Worm (Caenorhabditis elegans) whole organism, L4 larva: ENCODE results near the gene tsg-101.

Experiments
- D1046.2 ChIP-seq: fragments of 200-800 bp; sonication (Bioruptor generic); IDR thresholded peaks from 2 replicates; pipeline ENCODE4 v1.3.6; 2022; ENCODE audit warnings: missing genetic modification characterization, missing compliant biosample characterization
- F10B5.3 ChIP-seq: sonication (generic microtip); optimal IDR thresholded peaks from 2 replicates; lab custom pipeline; 2016; ENCODE audit warnings: mild to moderate bottlenecking, missing genetic modification characterization, missing compliant biosample characterization
- F44E2.7 ChIP-seq: fragments of 200-800 bp; sonication (Bioruptor generic); IDR thresholded peaks from 2 replicates; pipeline ENCODE4 v2.1.2; 2022; ENCODE audit warnings: missing genetic modification characterization, missing compliant biosample characterization
- F49E8.2 ChIP-seq: sonication (generic microtip); optimal IDR thresholded peaks from 2 replicates; lab custom pipeline; 2016; ENCODE audit warnings: missing compliant biosample characterization, mild to moderate bottlenecking, missing genetic modification characterization, borderline replicate concordance
- T20F7.1 ChIP-seq: fragments of 200-800 bp; sonication (Bioruptor generic); optimal IDR thresholded peaks from 2 replicates; lab custom pipeline; 2018; ENCODE audit warnings: mild to moderate bottlenecking, missing genetic modification characterization, missing compliant biosample characterization
- Y105C5A.15 ChIP-seq: fragments of 200-800 bp; sonication (Bioruptor generic); IDR thresholded peaks from 2 replicates; pipeline ENCODE4 v1.3.6; 2022; ENCODE audit warnings: missing genetic modification characterization, missing compliant biosample characterization
- Y48G9A.11 ChIP-seq: fragments of 200-800 bp; sonication (Bioruptor generic); IDR thresholded peaks from 2 replicates; pipeline ENCODE4 v1.3.6; 2022; ENCODE audit warnings: missing genetic modification reagents, missing genetic modification characterization, missing compliant biosample characterization
- Y5F2A.4 ChIP-seq: fragments of 200-800 bp; sonication (Bioruptor generic); optimal IDR thresholded peaks from 2 replicates; lab custom pipeline; 2018; ENCODE audit warnings: mild to moderate bottlenecking, missing genetic modification characterization, missing compliant biosample characterization
- Y75B8A.6 ChIP-seq: fragments of 200-800 bp; sonication (Bioruptor generic); IDR thresholded peaks from 2 replicates; pipeline ENCODE4 v1.3.6; 2022; ENCODE audit warnings: missing genetic modification reagents, missing genetic modification characterization, missing compliant biosample characterization
- ZK337.2 ChIP-seq: fragments of 200-800 bp; sonication (Bioruptor generic); IDR thresholded peaks from 2 replicates; pipeline ENCODE4 v1.3.6; 2022; ENCODE audit warnings: missing genetic modification reagents, missing genetic modification characterization, missing compliant biosample characterization
- ZK546.5 ChIP-seq, 2 experiments: sonication (generic microtip); optimal IDR thresholded peaks; 2 replicates each; lab custom pipeline; 2017; ENCODE audit warnings: missing biosample characterization in 2 of 2, missing genetic modification characterization in 2 of 2
- aly-2 ChIP-seq: sonication (generic microtip); optimal IDR thresholded peaks from 2 replicates; lab custom pipeline; 2018; ENCODE audit warnings: missing biosample characterization, missing genetic modification characterization
- attf-4 ChIP-seq: sonication (generic microtip); optimal IDR thresholded peaks from 3 replicates; lab custom pipeline; 2017; ENCODE audit warnings: missing biosample characterization, missing genetic modification characterization
- ceh-62 ChIP-seq: sonication (generic microtip); optimal IDR thresholded peaks from 2 replicates; lab custom pipeline; 2017; ENCODE audit warnings: missing biosample characterization, missing genetic modification characterization
- ces-1 ChIP-seq: fragments of 150-350 bp; sonication (generic microtip); optimal IDR thresholded peaks from 4 replicates; lab custom pipeline; 2014; ENCODE audit warnings: missing biosample characterization, missing genetic modification reagents, missing genetic modification characterization
- cey-2 ChIP-seq: sonication (generic microtip); optimal IDR thresholded peaks from 3 replicates; lab custom pipeline; 2017; ENCODE audit warnings: missing genetic modification characterization, mild to moderate bottlenecking, missing compliant biosample characterization, antibody characterized with exemption, borderline replicate concordance; ENCODE audit not compliant: insufficient read depth
- daf-12 ChIP-seq: fragments of 150-350 bp; optimal IDR thresholded peaks from 2 replicates; lab custom pipeline; 2014; ENCODE audit warnings: missing biosample characterization, missing genetic modification reagents, missing genetic modification characterization
- daf-8 ChIP-seq: fragments of 200-800 bp; sonication (Bioruptor generic); IDR thresholded peaks from 2 replicates; pipeline ENCODE4 v1.3.6; 2022; ENCODE audit warnings: missing genetic modification characterization, missing compliant biosample characterization
- dpl-1 ChIP-seq: fragments of 150-350 bp; optimal IDR thresholded peaks from 2 replicates; lab custom pipeline; 2014; ENCODE audit warnings: missing biosample characterization, missing genetic modification reagents, missing genetic modification characterization
- duxl-1 ChIP-seq: sonication (generic microtip); optimal IDR thresholded peaks from 2 replicates; lab custom pipeline; 2016; ENCODE audit warnings: mild to moderate bottlenecking, missing genetic modification characterization, moderate library complexity, missing compliant biosample characterization; ENCODE audit not compliant: poor library complexity
- fkh-10 ChIP-seq: fragments of 150-350 bp; optimal IDR thresholded peaks from 2 replicates; lab custom pipeline; 2014; ENCODE audit warnings: missing biosample characterization, missing genetic modification reagents, missing genetic modification characterization
- fos-1 ChIP-seq: fragments of 150-350 bp; optimal IDR thresholded peaks from 2 replicates; lab custom pipeline; 2014; ENCODE audit warnings: missing biosample characterization, missing genetic modification characterization
- gei-8 ChIP-seq: fragments of 200-800 bp; sonication (Bioruptor generic); optimal IDR thresholded peaks from 2 replicates; lab custom pipeline; 2018; ENCODE audit warnings: mild to moderate bottlenecking, missing genetic modification characterization, missing compliant biosample characterization
- lin-1 ChIP-seq: fragments of 200-800 bp; sonication (Bioruptor generic); IDR thresholded peaks from 2 replicates; pipeline ENCODE4 v1.3.6; 2022; ENCODE audit warnings: missing genetic modification reagents, missing genetic modification characterization, missing compliant biosample characterization
- lin-13 ChIP-seq: fragments of 150-350 bp; optimal IDR thresholded peaks from 2 replicates; lab custom pipeline; 2014; ENCODE audit warnings: missing biosample characterization, missing genetic modification reagents, missing genetic modification characterization
- lin-15B ChIP-seq: fragments of 150-350 bp; sonication (generic microtip); optimal IDR thresholded peaks from 3 replicates; lab custom pipeline; 2014; ENCODE audit warnings: missing biosample characterization, missing genetic modification characterization
- lin-38 ChIP-seq: fragments of 200-800 bp; sonication (Bioruptor generic); IDR thresholded peaks from 2 replicates; pipeline ENCODE4 v1.3.6; 2022; ENCODE audit warnings: missing genetic modification reagents, missing genetic modification characterization, missing compliant biosample characterization
- lir-3 ChIP-seq: sonication (generic microtip); optimal IDR thresholded peaks from 2 replicates; lab custom pipeline; 2016; ENCODE audit warnings: mild to moderate bottlenecking, missing genetic modification characterization, missing compliant biosample characterization
- lsy-2 ChIP-seq, 2 experiments: fragments of 150-350 bp in 1 of 2; sonication (generic microtip) in 1 of 2; optimal IDR thresholded peaks; 2 replicates each; lab custom pipeline; 2014 to 2017; ENCODE audit warnings: missing biosample characterization in 2 of 2, missing genetic modification characterization in 2 of 2
- madf-5 ChIP-seq, 2 experiments: fragments of 200-800 bp; sonication (Bioruptor generic); IDR thresholded peaks; 2 replicates each; pipeline ENCODE4 v1.3.6; 2022; ENCODE audit warnings: missing compliant biosample characterization in 2 of 2, missing genetic modification characterization in 2 of 2
- madf-9 ChIP-seq: fragments of 200-800 bp; sonication (Bioruptor generic); conservative IDR thresholded peaks from 2 replicates; pipeline ENCODE4 v1.3.6; 2022; ENCODE audit warnings: missing genetic modification reagents, missing genetic modification characterization, missing compliant biosample characterization
- mep-1 ChIP-seq: fragments of 150-350 bp; sonication (generic microtip); optimal IDR thresholded peaks from 3 replicates; lab custom pipeline; 2014; ENCODE audit warnings: missing biosample characterization, missing genetic modification characterization
- mes-2 ChIP-seq: sonication (generic microtip); optimal IDR thresholded peaks from 2 replicates; lab custom pipeline; 2016; ENCODE audit warnings: missing genotype, mild to moderate bottlenecking, missing genetic modification characterization, missing compliant biosample characterization; ENCODE audit not compliant: poor library complexity, severe bottlenecking
- nhr-11 ChIP-seq: fragments of 150-350 bp; optimal IDR thresholded peaks from 2 replicates; lab custom pipeline; 2014; ENCODE audit warnings: missing biosample characterization, missing genetic modification characterization
- nhr-25 ChIP-seq: sonication (generic microtip); optimal IDR thresholded peaks from 2 replicates; lab custom pipeline; 2017; ENCODE audit warnings: missing genetic modification characterization, mild to moderate bottlenecking, missing compliant biosample characterization, antibody characterized with exemption, moderate library complexity, borderline replicate concordance; ENCODE audit not compliant: insufficient read depth
- nhr-28 ChIP-seq: fragments of 150-350 bp; optimal IDR thresholded peaks from 2 replicates; lab custom pipeline; 2014; ENCODE audit warnings: missing biosample characterization, missing genetic modification characterization
- nhr-42 ChIP-seq: fragments of 200-800 bp; sonication (Bioruptor generic); IDR thresholded peaks from 2 replicates; pipeline ENCODE4 v1.3.6; 2022; ENCODE audit warnings: missing genetic modification characterization, missing compliant biosample characterization
- pha-4 ChIP-seq, 2 experiments: fragments of 150-350 bp in 1 of 2; fragments of 200-800 bp in 1 of 2; sonication (Bioruptor generic) in 1 of 2; IDR thresholded peaks in 1 of 2; optimal IDR thresholded peaks in 1 of 2; 2 replicates each; pipeline versions ENCODE4 v1.3.6 to Lab custom; 2014 to 2022; ENCODE audit warnings: missing genetic modification characterization in 2 of 2, missing genetic modification reagents in 2 of 2, missing biosample characterization in 1 of 2, missing compliant biosample characterization in 1 of 2
- php-3 ChIP-seq: fragments of 200-800 bp; sonication (Bioruptor generic); IDR thresholded peaks from 2 replicates; pipeline ENCODE4 v1.3.6; 2022; ENCODE audit warnings: missing genetic modification reagents, missing genetic modification characterization, missing compliant biosample characterization
- pqm-1 ChIP-seq: sonication (generic microtip); optimal IDR thresholded peaks from 2 replicates; lab custom pipeline; 2017; ENCODE audit warnings: missing biosample characterization, missing genetic modification characterization
- sdz-12 ChIP-seq: fragments of 200-800 bp; sonication (Bioruptor generic); optimal IDR thresholded peaks from 2 replicates; lab custom pipeline; 2018; ENCODE audit warnings: mild to moderate bottlenecking, missing genetic modification characterization, missing compliant biosample characterization
- snpc-4 ChIP-seq: fragments of 150-350 bp; optimal IDR thresholded peaks from 2 replicates; lab custom pipeline; 2014; ENCODE audit warnings: missing biosample characterization, missing genetic modification characterization
- tra-1 ChIP-seq: fragments of 200-800 bp; sonication (Bioruptor generic); IDR thresholded peaks from 2 replicates; pipeline ENCODE4 v1.3.6; 2022; ENCODE audit warnings: missing genetic modification reagents, missing genetic modification characterization, missing compliant biosample characterization
- unc-130 ChIP-seq: sonication (generic microtip); optimal IDR thresholded peaks from 2 replicates; lab custom pipeline; 2016; ENCODE audit warnings: missing genetic modification reagents, missing genetic modification characterization, missing compliant biosample characterization
- vab-7 ChIP-seq: fragments of 200-800 bp; sonication (Bioruptor generic); IDR thresholded peaks from 2 replicates; pipeline ENCODE4 v1.3.6; 2022; ENCODE audit warnings: missing genetic modification reagents, missing genetic modification characterization, missing compliant biosample characterization
- zag-1 ChIP-seq: fragments of 150-350 bp; optimal IDR thresholded peaks from 2 replicates; lab custom pipeline; 2014; ENCODE audit warnings: missing biosample characterization, missing genetic modification characterization
- zfp-2 ChIP-seq: sonication (generic microtip); optimal IDR thresholded peaks from 2 replicates; lab custom pipeline; 2016; ENCODE audit warnings: mild to moderate bottlenecking, missing genetic modification characterization, missing compliant biosample characterization
- zip-2 ChIP-seq: fragments of 150-350 bp; optimal IDR thresholded peaks from 2 replicates; lab custom pipeline; 2014; ENCODE audit warnings: missing biosample characterization, missing genetic modification characterization
- ztf-7 ChIP-seq: fragments of 150-350 bp; optimal IDR thresholded peaks from 2 replicates; lab custom pipeline; 2014; ENCODE audit warnings: missing biosample characterization, missing genetic modification characterization

tsg-101 gene

DNA sequence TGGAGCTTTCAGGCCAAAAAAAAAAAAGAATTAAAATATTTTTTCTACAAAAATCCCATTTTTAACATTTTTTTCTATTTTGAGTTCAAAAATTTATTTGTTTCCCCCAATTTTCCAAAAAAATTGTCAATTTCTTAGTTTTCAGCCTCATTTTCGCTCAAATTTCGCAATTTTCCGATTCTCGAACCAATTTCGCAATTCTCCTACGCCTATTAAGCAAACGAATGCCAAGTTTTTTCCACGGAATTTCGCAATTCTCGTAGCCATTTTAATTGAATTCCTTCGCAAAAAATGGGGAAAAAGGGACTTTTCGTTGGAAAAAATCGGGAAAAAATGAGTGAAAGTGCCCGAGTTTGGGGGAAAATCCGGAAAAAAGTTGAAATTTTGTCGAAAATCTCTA lies 6.0 kb upstream of the tsg-101 start:
- no peak for TF ChIP-seq tra-1
- TF ChIP-seq lsy-2 (tag; optimal IDR thresholded peaks at IDR 0.05; lab: Kevin White, UChicago), result peak in 1 of 2 experiments; percentile 30
- TF ChIP-seq pqm-1 (tag; lab: Kevin White, UChicago), result no peak
- TF ChIP-seq madf-9 (GFP tag; lab: Robert Waterston, UW), result no peak
- no peak for TF ChIP-seq F10B5.3 (tag; lab: Kevin White, UChicago)
- no peak for TF ChIP-seq attf-4
- no peak for TF ChIP-seq dpl-1 (GFP tag; lab: Kevin White, UChicago)
- peak; percentile 44 for TF ChIP-seq nhr-11 (tag; lab: Kevin White, UChicago)
- TF ChIP-seq, all 104 proteins: peak for 2

DNA sequence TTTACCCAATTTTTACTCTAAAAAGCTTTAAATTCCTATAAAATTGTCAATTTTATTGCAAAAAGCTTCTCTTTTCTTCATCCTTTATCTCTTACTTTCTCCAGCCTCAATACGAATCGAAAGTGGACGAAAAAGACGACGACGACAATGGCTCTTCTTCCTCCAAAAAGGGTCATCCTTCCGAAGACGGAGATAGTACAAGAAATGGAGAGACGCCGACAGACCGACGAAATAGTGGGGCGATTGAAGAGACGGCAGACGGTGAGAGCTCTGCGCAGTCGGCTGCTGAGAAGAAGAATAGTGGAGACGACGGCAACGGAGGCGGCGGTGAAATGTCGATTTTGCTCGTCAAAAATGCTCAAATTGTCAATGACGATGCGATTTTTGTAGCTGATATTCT lies 5.0 kb upstream of the tsg-101 start:
- no peak for TF ChIP-seq Y5F2A.4 (GFP tag; lab: Kevin White, UChicago)
- no peak for TF ChIP-seq pha-4 (GFP tag; IDR thresholded peaks at IDR 0.05; lab: Robert Waterston, UW)
- no peak for TF ChIP-seq pha-4 (tag; optimal IDR thresholded peaks at IDR 0.05; lab: Kevin White, UChicago)
- peak; percentile 43 for TF ChIP-seq mes-2
- no peak for TF ChIP-seq ZK546.5 (tag; optimal IDR thresholded peaks at IDR 0.05; lab: Kevin White, UChicago)
- no peak for TF ChIP-seq F49E8.2 (tag; lab: Kevin White, UChicago)
- no peak for TF ChIP-seq fos-1
- TF ChIP-seq php-3 (GFP tag; lab: Robert Waterston, UW), result no peak
- no peak for TF ChIP-seq Y48G9A.11 (GFP tag; lab: Robert Waterston, UW)
- no peak for TF ChIP-seq lin-15B
- peak; percentile 17 for TF ChIP-seq dpl-1 (GFP tag; lab: Kevin White, UChicago)
- TF ChIP-seq F44E2.7 (GFP tag; lab: Robert Waterston, UW), result no peak
- TF ChIP-seq fkh-10 (GFP tag; lab: Kevin White, UChicago), result peak; percentile 33
- TF ChIP-seq snpc-4 (tag; lab: Kevin White, UChicago), result peak; percentile 47
- TF ChIP-seq nhr-25 (tag; lab: Kevin White, UChicago), result no peak
- no peak for TF ChIP-seq ZK337.2 (GFP tag; lab: Robert Waterston, UW)
- no peak for TF ChIP-seq nhr-28 (tag; lab: Kevin White, UChicago)
- no peak for TF ChIP-seq aly-2 (tag; lab: Kevin White, UChicago)
- no peak for TF ChIP-seq gei-8 (GFP tag; lab: Kevin White, UChicago)
- TF ChIP-seq ces-1 (GFP tag; lab: Kevin White, UChicago), result no peak
- no peak for TF ChIP-seq nhr-42 (GFP tag; lab: Robert Waterston, UW)
- no peak for TF ChIP-seq daf-8 (GFP tag; lab: Robert Waterston, UW)
- no peak for TF ChIP-seq mep-1 (tag; lab: Kevin White, UChicago)
- TF ChIP-seq unc-130 (GFP tag; lab: Kevin White, UChicago), result no peak
- TF ChIP-seq sdz-12 (GFP tag; lab: Kevin White, UChicago), result no peak
- no peak for TF ChIP-seq zip-2 (tag; lab: Kevin White, UChicago)
- TF ChIP-seq T20F7.1 (GFP tag; lab: Kevin White, UChicago), result no peak
- TF ChIP-seq lin-38 (GFP tag; lab: Robert Waterston, UW), result no peak
- TF ChIP-seq vab-7 (GFP tag; lab: Robert Waterston, UW), result no peak
- TF ChIP-seq Y105C5A.15, result no peak
- TF ChIP-seq tra-1, result no peak
- no peak for TF ChIP-seq Y75B8A.6 (GFP tag; lab: Robert Waterston, UW)
- TF ChIP-seq madf-5 (GFP tag; IDR thresholded peaks at IDR 0.05; lab: Robert Waterston, UW), result no peak
- no peak for TF ChIP-seq lir-3 (tag; lab: Kevin White, UChicago)
- no peak for TF ChIP-seq ztf-7 (tag; lab: Kevin White, UChicago)
- no peak for TF ChIP-seq F10B5.3 (tag; lab: Kevin White, UChicago)
- 0 out of 2 replicates have a peak, but pooled peaks have one; percentile 12 for TF ChIP-seq lin-1 (GFP tag; lab: Robert Waterston, UW)
- TF ChIP-seq lin-13, result no peak
- no peak for TF ChIP-seq daf-12 (tag; lab: Kevin White, UChicago)
- TF ChIP-seq madf-9 (GFP tag; lab: Robert Waterston, UW), result no peak
- no peak for TF ChIP-seq zag-1 (tag; lab: Kevin White, UChicago)
- TF ChIP-seq duxl-1 (tag; lab: Kevin White, UChicago), result no peak
- no peak for TF ChIP-seq zfp-2
- TF ChIP-seq pqm-1 (tag; lab: Kevin White, UChicago), result no peak
- no peak for TF ChIP-seq D1046.2 (GFP tag; lab: Robert Waterston, UW)
- TF ChIP-seq ceh-62, result no peak
- no peak for TF ChIP-seq cey-2
